Worm (Caenorhabditis elegans) whole organism, midembryonic: ENCODE data around the gene nhr-104.

Source experiments
- T22C8.4 ChIP-seq: fragments of 200-800 bp; sonication (Bioruptor generic); IDR thresholded peaks from 2 replicates; pipeline ENCODE4 v1.3.6; 2022; ENCODE audit warnings: missing genetic modification characterization, missing compliant biosample characterization
- cog-1 ChIP-seq: sonication (generic microtip); optimal IDR thresholded peaks from 2 replicates; lab custom pipeline; 2016; ENCODE audit warnings: missing genetic modification characterization, missing compliant biosample characterization
- flt-1 ChIP-seq: fragments of 200-800 bp; sonication (Bioruptor generic); IDR thresholded peaks from 2 replicates; pipeline ENCODE4 v1.3.6; 2022; ENCODE audit warnings: missing genetic modification characterization, missing compliant biosample characterization
- klf-2 ChIP-seq: fragments of 200-800 bp; sonication (Bioruptor generic); conservative IDR thresholded peaks from 2 replicates; pipeline ENCODE4 v1.3.6; 2022; ENCODE audit warnings: missing genetic modification reagents, missing genetic modification characterization, missing compliant biosample characterization
- med-1 ChIP-seq: sonication (generic microtip); optimal IDR thresholded peaks from 2 replicates; lab custom pipeline; 2017; ENCODE audit warnings: missing genetic modification characterization, mild to moderate bottlenecking, missing compliant biosample characterization, antibody characterized with exemption, missing genetic modification reagents; ENCODE audit not compliant: insufficient read depth
- ref-1 ChIP-seq: fragments of 200-800 bp; sonication (Bioruptor generic); conservative IDR thresholded peaks from 2 replicates; pipeline ENCODE4 v1.3.6; 2022; ENCODE audit warnings: missing genetic modification reagents, missing genetic modification characterization, missing compliant biosample characterization
- tab-1 ChIP-seq: fragments of 200-800 bp; sonication (Bioruptor generic); IDR thresholded peaks from 2 replicates; pipeline ENCODE4 v1.3.6; 2022; ENCODE audit warnings: missing genetic modification characterization, missing compliant biosample characterization
- ztf-23 ChIP-seq: fragments of 200-800 bp; sonication (Bioruptor generic); IDR thresholded peaks from 2 replicates; pipeline ENCODE4 v1.3.6; 2022; ENCODE audit warnings: missing genetic modification reagents, missing genetic modification characterization, missing compliant biosample characterization
- ztf-29 ChIP-seq: fragments of 200-800 bp; sonication (Bioruptor generic); IDR thresholded peaks from 2 replicates; pipeline ENCODE4 v1.3.6; 2022; ENCODE audit warnings: missing genetic modification reagents, missing genetic modification characterization, missing compliant biosample characterization

The nhr-104 gene

ce11 chrIV:4809813-4810212 lies 21.3 kb upstream of the nhr-104 start, which contains the start of gene H06H21.37:
Gene H06H21.37 (minus strand): TSS chrIV:4809974.
- TF ChIP-seq ztf-29 (GFP tag; lab: Robert Waterston, UW) (no peak), med-1 (GFP tag; lab: Kevin White, UChicago) (no peak), flt-1 (GFP tag; lab: Robert Waterston, UW) (no peak), ztf-23 (GFP tag; lab: Robert Waterston, UW) (no peak), klf-2 (no peak), cog-1 (tag; lab: Kevin White, UChicago) (no peak), T22C8.4 (GFP tag; lab: Robert Waterston, UW) (no peak), tab-1 (GFP tag; lab: Robert Waterston, UW) (no peak), ref-1 (GFP tag; lab: Robert Waterston, UW) (no peak)

- TF ChIP-seq ztf-23 (GFP tag; lab: Robert Waterston, UW) (no peak), flt-1 (GFP tag; lab: Robert Waterston, UW) (no peak), T22C8.4 (GFP tag; lab: Robert Waterston, UW) (no peak), ztf-29 (GFP tag; lab: Robert Waterston, UW) (no peak), med-1 (GFP tag; lab: Kevin White, UChicago) (no peak), tab-1 (GFP tag; lab: Robert Waterston, UW) (no peak), ref-1 (GFP tag; lab: Robert Waterston, UW) (no peak), cog-1 (tag; lab: Kevin White, UChicago) (no peak), klf-2 (no peak)
These were observed 20.9 kb upstream of the nhr-104 start, which contains the start of gene ubxn-6 for ce11 chrIV:4809397-4809796. Gene ubxn-6 (minus strand): TSS chrIV:4809497.

- no peak for TF ChIP-seq T22C8.4 (GFP tag; lab: Robert Waterston, UW)
These were observed 18.7 kb upstream of the nhr-104 start, which contains the start of gene H06H21.11 for ce11 chrIV:4807219-4807618. Gene H06H21.11 (minus strand): TSS chrIV:4807319.

ce11 chrIV:4806486-4806885 lies 18.0 kb upstream of the nhr-104 start, which contains the start of gene dpf-5:
Gene dpf-5 (minus strand): TSS chrIV:4806586.
- TF ChIP-seq cog-1 (tag; lab: Kevin White, UChicago) (no peak), tab-1 (GFP tag; lab: Robert Waterston, UW) (no peak), klf-2 (no peak), ref-1 (GFP tag; lab: Robert Waterston, UW) (no peak), med-1 (GFP tag; lab: Kevin White, UChicago) (no peak), ztf-23 (GFP tag; lab: Robert Waterston, UW) (no peak), ztf-29 (GFP tag; lab: Robert Waterston, UW) (no peak), flt-1 (GFP tag; lab: Robert Waterston, UW) (no peak), T22C8.4 (GFP tag; lab: Robert Waterston, UW) (no peak)

- TF ChIP-seq ztf-23 (GFP tag; lab: Robert Waterston, UW) (no peak), tab-1 (GFP tag; lab: Robert Waterston, UW) (no peak), ref-1 (GFP tag; lab: Robert Waterston, UW) (no peak)
These were observed 14.0 kb upstream of the nhr-104 start, which contains the start of gene dpf-7 for ce11 chrIV:4802494-4802893. Gene dpf-7 (minus strand): TSS chrIV:4802594.

- TF ChIP-seq ztf-23 (GFP tag; lab: Robert Waterston, UW): no peak
- TF ChIP-seq T22C8.4 (GFP tag; lab: Robert Waterston, UW): peak; percentile 85
These were observed 10.6 kb upstream of the nhr-104 start, which contains the start of gene eor-1 for ce11 chrIV:4799114-4799513. Gene eor-1 (minus strand): TSS chrIV:4799178.

- TF ChIP-seq med-1 (GFP tag; lab: Kevin White, UChicago) (no peak), ref-1 (GFP tag; lab: Robert Waterston, UW) (no peak), cog-1 (tag; lab: Kevin White, UChicago) (no peak), flt-1 (GFP tag; lab: Robert Waterston, UW) (no peak)
These were observed 6.6 kb upstream of the nhr-104 start for ce11 chrIV:4795111-4795510.

- TF ChIP-seq ztf-23 (GFP tag; lab: Robert Waterston, UW) (no peak), T22C8.4 (GFP tag; lab: Robert Waterston, UW) (no peak), tab-1 (GFP tag; lab: Robert Waterston, UW) (no peak), med-1 (GFP tag; lab: Kevin White, UChicago) (no peak)
These were observed 953 bp upstream of the nhr-104 start, which contains the start of gene R11E3.1 for ce11 chrIV:4789445-4789844. Gene R11E3.1 (plus strand): TSS chrIV:4789745.

ce11 chrIV:4781123-4781522 lies 7.4 kb downstream of the nhr-104 start:
- TF ChIP-seq tab-1 (GFP tag; lab: Robert Waterston, UW): no peak
- TF ChIP-seq cog-1 (tag; lab: Kevin White, UChicago): no peak
- no peak for TF ChIP-seq ztf-23 (GFP tag; lab: Robert Waterston, UW)
- no peak for TF ChIP-seq ref-1 (GFP tag; lab: Robert Waterston, UW)
- TF ChIP-seq flt-1 (GFP tag; lab: Robert Waterston, UW): no peak
- no peak for TF ChIP-seq klf-2
- no peak for TF ChIP-seq T22C8.4 (GFP tag; lab: Robert Waterston, UW)
- TF ChIP-seq med-1 (GFP tag; lab: Kevin White, UChicago): no peak
- no peak for TF ChIP-seq ztf-29 (GFP tag; lab: Robert Waterston, UW)

ce11 chrIV:4780129-4780528 lies 8.4 kb downstream of the nhr-104 start, which contains the start of gene set-15:
Gene set-15 (minus strand): TSS chrIV:4780229.
- no peak for TF ChIP-seq tab-1 (GFP tag; lab: Robert Waterston, UW)
- TF ChIP-seq T22C8.4 (GFP tag; lab: Robert Waterston, UW): no peak
- TF ChIP-seq ztf-23 (GFP tag; lab: Robert Waterston, UW): no peak
- TF ChIP-seq med-1 (GFP tag; lab: Kevin White, UChicago): no peak
- TF ChIP-seq ref-1 (GFP tag; lab: Robert Waterston, UW): no peak
- TF ChIP-seq flt-1 (GFP tag; lab: Robert Waterston, UW): no peak
- TF ChIP-seq ztf-29 (GFP tag; lab: Robert Waterston, UW): no peak
- no peak for TF ChIP-seq klf-2
- no peak for TF ChIP-seq cog-1 (tag; lab: Kevin White, UChicago)
